Fruit fly (Drosophila melanogaster): Measurements from ENCODE around the gene grk.

The grk gene

dm6 chr2L:8384108-8384601 is 49.2 kb downstream of the grk start, which contains the start of the genes Dad1 and CG13384 (continued):
- TF ChIP-seq wek (GFP tag; optimal IDR thresholded peaks at IDR 0.05) (peak; percentile 15), CG9215 (GFP tag; IDR thresholded peaks at IDR 0.05) (peak; percentile 94), Dip2 (GFP tag; IDR thresholded peaks at IDR 0.05) (0 out of 2 replicates have a peak, but pooled peaks have one; percentile 35), CG7987 (GFP tag; optimal IDR thresholded peaks at IDR 0.05) (peak; percentile 40), CG31224 (GFP tag; IDR thresholded peaks at IDR 0.05) (peak; percentile 85), Blimp-1 (GFP tag; optimal IDR thresholded peaks at IDR 0.05) (peak; percentile 88), CG34224 (GFP tag; IDR thresholded peaks at IDR 0.05; ENCODE audit: partially characterized antibody) (peak; percentile 35; the same call in 2 of the 3 replicates), fd3F (GFP tag; optimal IDR thresholded peaks at IDR 0.05) (peak; percentile 92), D19A (tag; optimal IDR thresholded peaks at IDR 0.05) (peak; percentile 81), CG2129 (GFP tag; IDR thresholded peaks at IDR 0.05; ENCODE audit: partially characterized antibody) (peak; percentile 13; the same call in 1 of the 2 replicates), dati (GFP tag; IDR thresholded peaks at IDR 0.05) (no peak), HLH4C (GFP tag; IDR thresholded peaks at IDR 0.05; ENCODE audit: partially characterized antibody) (no peak), zf30C (GFP tag; optimal IDR thresholded peaks at IDR 0.05) (peak; percentile 6), ro (GFP tag; IDR thresholded peaks at IDR 0.05) (peak; percentile 72), gro (GFP tag; optimal IDR thresholded peaks at IDR 0.05) (peak; percentile 20), run (tag; optimal IDR thresholded peaks at IDR 0.05) (peak; percentile 83), CG3065 (GFP tag; optimal IDR thresholded peaks at IDR 0.05) (peak; percentile 57), NFAT (GFP tag; IDR thresholded peaks at IDR 0.05) (peak; percentile 81), HLH3B (GFP tag; IDR thresholded peaks at IDR 0.05) (peak; percentile 88), salm (tag; optimal IDR thresholded peaks at IDR 0.05) (peak; percentile 87), ERR (GFP tag; optimal IDR thresholded peaks at IDR 0.05) (peak; percentile 13), CG2116 (GFP tag; optimal IDR thresholded peaks at IDR 0.05) (peak; percentile 91), ash1 (GFP tag; optimal IDR thresholded peaks at IDR 0.05) (no peak), CG31388 (GFP tag; optimal IDR thresholded peaks at IDR 0.05) (peak; percentile 78), Fer1 (GFP tag; optimal IDR thresholded peaks at IDR 0.05) (peak; percentile 95), Nf-YB (GFP tag; optimal IDR thresholded peaks at IDR 0.05) (peak; percentile 81), ind (GFP tag; optimal IDR thresholded peaks at IDR 0.05) (peak; percentile 92), Dref (GFP tag; IDR thresholded peaks at IDR 0.05) (peak; percentile 61), Gsc (GFP tag; IDR thresholded peaks at IDR 0.05) (peak; percentile 47), klu (GFP tag; IDR thresholded peaks at IDR 0.05) (peak; percentile 89), CG12236 (GFP tag; optimal IDR thresholded peaks at IDR 0.05) (no peak), CG4617 (GFP tag; optimal IDR thresholded peaks at IDR 0.05; ENCODE audit: borderline replicate concordance) (peak; percentile 50), h (optimal IDR thresholded peaks at IDR 0.05) (no peak), D19B (GFP tag; optimal IDR thresholded peaks at IDR 0.05) (peak; percentile 82), bcd (GFP tag; optimal IDR thresholded peaks at IDR 0.05) (peak; percentile 92), fd64A (GFP tag; optimal IDR thresholded peaks at IDR 0.05) (no peak), ranshi (GFP tag; IDR thresholded peaks at IDR 0.05) (peak; percentile 89), pho (GFP tag; optimal IDR thresholded peaks at IDR 0.05) (peak; percentile 81), Doc2 (GFP tag; IDR thresholded peaks at IDR 0.05) (0 out of 2 replicates have a peak, but pooled peaks have one; percentile 22), Asciz (GFP tag; optimal IDR thresholded peaks at IDR 0.05) (peak; percentile 80), CrebB (tag; optimal IDR thresholded peaks at IDR 0.05) (peak; percentile 83), Eip74EF (GFP tag; optimal IDR thresholded peaks at IDR 0.05) (peak in 1 of 2 experiments; percentile 92), aop (GFP tag; IDR thresholded peaks at IDR 0.05) (no peak), Oli (tag; optimal IDR thresholded peaks at IDR 0.05) (peak; percentile 91), dan (GFP tag; IDR thresholded peaks at IDR 0.05) (peak; percentile 63), Meics (GFP tag; optimal IDR thresholded peaks at IDR 0.05) (peak; percentile 95), shn (GFP tag; optimal IDR thresholded peaks at IDR 0.05) (peak; percentile 35), seq (GFP tag; IDR thresholded peaks at IDR 0.05) (peak; percentile 91), CG9932 (GFP tag; IDR thresholded peaks at IDR 0.05) (peak; percentile 97), disco-r (GFP tag; optimal IDR thresholded peaks at IDR 0.05) (no peak), CG15269 (tag; optimal IDR thresholded peaks at IDR 0.05) (peak; percentile 96)

Measured in whole organism, embryonic.